Worm (Caenorhabditis elegans): Measurements from ENCODE around the gene algn-14.
A peak's percentile ranks its signal among the peaks of the same experiment; 100 is the strongest.

algn-14 gene

ce11 chrIV:3839420-3839819 lies 36.2 kb upstream of the algn-14 start, which contains the start of gene F28F9.2:
Gene F28F9.2, plus strand, starts transcription at chrIV:3839720.
- TF ChIP-seq rnt-1 (tag; optimal IDR thresholded peaks at IDR 0.05) = no peak
- no peak for TF ChIP-seq nhr-232 (tag; optimal IDR thresholded peaks at IDR 0.05)
- TF ChIP-seq pha-4 (tag; optimal IDR thresholded peaks at IDR 0.05) = no peak
- no peak for TF ChIP-seq ttx-3 (tag; optimal IDR thresholded peaks at IDR 0.05)
- no peak for TF ChIP-seq ceh-45 (GFP tag; IDR thresholded peaks at IDR 0.05)
- no peak for TF ChIP-seq syd-9 (tag; optimal IDR thresholded peaks at IDR 0.05)
- TF ChIP-seq ceh-31 (tag; optimal IDR thresholded peaks at IDR 0.05) = no peak
- TF ChIP-seq elt-4 (tag; optimal IDR thresholded peaks at IDR 0.05) = no peak
- TF ChIP-seq hlh-6 (tag; optimal IDR thresholded peaks at IDR 0.05) = no peak
- TF ChIP-seq pqm-1 (tag; optimal IDR thresholded peaks at IDR 0.05) = no peak
- no peak for TF ChIP-seq hlh-15 (tag; optimal IDR thresholded peaks at IDR 0.05)
- no peak for TF ChIP-seq ceh-9 (tag; optimal IDR thresholded peaks at IDR 0.05)
- no peak for TF ChIP-seq K02D7.2 (tag; optimal IDR thresholded peaks at IDR 0.05)
- TF ChIP-seq ceh-30 (tag; optimal IDR thresholded peaks at IDR 0.05) = no peak
- no peak for TF ChIP-seq ztf-16 (tag; optimal IDR thresholded peaks at IDR 0.05)
- TF ChIP-seq npax-4 (tag; optimal IDR thresholded peaks at IDR 0.05) = no peak
- no peak for TF ChIP-seq nhr-11 (tag; optimal IDR thresholded peaks at IDR 0.05)
- no peak for TF ChIP-seq eyg-1 (tag; optimal IDR thresholded peaks at IDR 0.05)
- TF ChIP-seq ets-4 (tag; optimal IDR thresholded peaks at IDR 0.05) = no peak
- TF ChIP-seq unc-3 (GFP tag; conservative IDR thresholded peaks at IDR 0.05) = no peak
- no peak for TF ChIP-seq unc-3 (tag; optimal IDR thresholded peaks at IDR 0.05)

ce11 chrIV:3838687-3839086 lies 35.5 kb upstream of the algn-14 start:
- TF ChIP-seq ceh-19 (GFP tag; optimal IDR thresholded peaks at IDR 0.05) (no peak), hlh-30 (tag; optimal IDR thresholded peaks at IDR 0.05; ENCODE audit: insufficient read depth) (no peak), pha-2 (tag; optimal IDR thresholded peaks at IDR 0.05) (no peak), nfya-1 (tag; optimal IDR thresholded peaks at IDR 0.05) (no peak), ceh-34 (tag; optimal IDR thresholded peaks at IDR 0.05) (peak; percentile 92), dve-1 (tag; optimal IDR thresholded peaks at IDR 0.05) (no peak)

ce11 chrIV:3835065-3835464 lies 31.8 kb upstream of the algn-14 start, which contains the start of gene cal-3:
Gene cal-3, minus strand, starts transcription at chrIV:3835165.
- TF ChIP-seq ceh-31 (tag; optimal IDR thresholded peaks at IDR 0.05) (no peak), zip-5 (tag; optimal IDR thresholded peaks at IDR 0.05) (no peak), dve-1 (tag; optimal IDR thresholded peaks at IDR 0.05) (no peak), hlh-6 (tag; optimal IDR thresholded peaks at IDR 0.05) (no peak), pag-3 (tag; optimal IDR thresholded peaks at IDR 0.05; ENCODE audit: borderline replicate concordance) (no peak), nhr-11 (tag; optimal IDR thresholded peaks at IDR 0.05) (no peak), tbx-7 (tag; optimal IDR thresholded peaks at IDR 0.05) (no peak), unc-3 (GFP tag; conservative IDR thresholded peaks at IDR 0.05) (no peak), unc-3 (tag; optimal IDR thresholded peaks at IDR 0.05) (no peak), eyg-1 (tag; optimal IDR thresholded peaks at IDR 0.05) (no peak), syd-9 (tag; optimal IDR thresholded peaks at IDR 0.05) (no peak), ceh-45 (GFP tag; IDR thresholded peaks at IDR 0.05) (no peak)

ce11 chrIV:3833778-3834177 lies 30.6 kb upstream of the algn-14 start:
- no peak for TF ChIP-seq fax-1 (tag; optimal IDR thresholded peaks at IDR 0.05)
- no peak for TF ChIP-seq fkh-10 (GFP tag; optimal IDR thresholded peaks at IDR 0.05)
- TF ChIP-seq unc-55 (GFP tag; optimal IDR thresholded peaks at IDR 0.05) = no peak
- no peak for TF ChIP-seq dmd-4 (tag; optimal IDR thresholded peaks at IDR 0.05; ENCODE audit: borderline replicate concordance)
- TF ChIP-seq K02D7.2 (tag; optimal IDR thresholded peaks at IDR 0.05) = no peak
- no peak for TF ChIP-seq sox-2 (GFP tag; IDR thresholded peaks at IDR 0.05)
- no peak for TF ChIP-seq lin-11 (tag; optimal IDR thresholded peaks at IDR 0.05)
- no peak for TF ChIP-seq ceh-31 (tag; optimal IDR thresholded peaks at IDR 0.05)
- no peak for TF ChIP-seq rnt-1 (tag; optimal IDR thresholded peaks at IDR 0.05)
- no peak for TF ChIP-seq pax-1 (tag; optimal IDR thresholded peaks at IDR 0.05)
- TF ChIP-seq ceh-48 (tag; optimal IDR thresholded peaks at IDR 0.05) = no peak

Measured in whole organism, late embryonic.